Fruit fly (Drosophila melanogaster): Measurements from ENCODE around the gene Ugt304A1.

Ugt304A1 gene

DNA sequence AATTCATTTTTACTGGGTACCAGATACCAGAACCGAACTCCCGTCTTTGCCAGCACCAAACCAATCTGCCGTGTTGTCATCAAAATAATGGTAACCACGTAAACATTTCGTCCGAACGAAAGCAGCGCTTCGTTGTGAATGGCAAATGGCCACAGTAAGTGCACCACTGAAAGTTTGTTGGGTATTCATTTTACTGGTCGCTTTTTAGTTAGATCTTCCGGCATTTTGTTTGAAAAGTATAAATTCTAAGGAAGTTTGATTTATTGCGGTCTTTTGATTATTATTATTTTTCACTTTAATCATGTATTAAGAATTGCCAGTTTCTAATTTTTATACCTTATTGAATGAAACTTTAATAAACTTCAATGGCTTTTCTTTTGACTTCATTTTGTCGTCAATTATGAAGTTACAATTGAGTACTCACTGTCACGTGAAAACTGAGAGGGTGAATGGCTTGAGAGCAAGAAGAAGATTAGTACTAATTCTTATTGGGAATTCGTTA is 39.3 kb upstream of the Ugt304A1 start, which contains the start of gene ZnT86D (continued):
- no peak for TF ChIP-seq Max (GFP tag; optimal IDR thresholded peaks at IDR 0.05)
- no peak for TF ChIP-seq CG12236 (GFP tag; optimal IDR thresholded peaks at IDR 0.05)
- peak; percentile 70 for TF ChIP-seq B-H2 (GFP tag; optimal IDR thresholded peaks at IDR 0.05)
- peak; percentile 35 for TF ChIP-seq slp2 (GFP tag; optimal IDR thresholded peaks at IDR 0.05)
- TF ChIP-seq CG1233 (GFP tag; optimal IDR thresholded peaks at IDR 0.05), result peak; percentile 46
- TF ChIP-seq HmgZ (tag; optimal IDR thresholded peaks at IDR 0.05), result peak; percentile 74
- TF ChIP-seq Doc3 (GFP tag; IDR thresholded peaks at IDR 0.05; ENCODE audit: partially characterized antibody), result no peak
- TF ChIP-seq bsh (GFP tag; optimal IDR thresholded peaks at IDR 0.05), result peak in 1 of 2 experiments; percentile 46
- TF ChIP-seq grn (GFP tag; optimal IDR thresholded peaks at IDR 0.05), result no peak
- TF ChIP-seq CG7839 (tag; optimal IDR thresholded peaks at IDR 0.05), result peak; percentile 71
- TF ChIP-seq Lim3 (GFP tag; IDR thresholded peaks at IDR 0.05), result no peak
- peak; percentile 42 for TF ChIP-seq Mad (GFP tag; optimal IDR thresholded peaks at IDR 0.05)
- peak; percentile 69 for TF ChIP-seq shn (GFP tag; optimal IDR thresholded peaks at IDR 0.05)
- TF ChIP-seq CG33557 (GFP tag; optimal IDR thresholded peaks at IDR 0.05), result peak; percentile 55
- no peak for TF ChIP-seq da (GFP tag; optimal IDR thresholded peaks at IDR 0.05)
- peak; percentile 44 for TF ChIP-seq Dip3 (GFP tag; optimal IDR thresholded peaks at IDR 0.05)
- peak; percentile 98 for TF ChIP-seq row (GFP tag; IDR thresholded peaks at IDR 0.05)
- TF ChIP-seq CG32767 (GFP tag; IDR thresholded peaks at IDR 0.05), result no peak
- TF ChIP-seq CG2202 (tag; optimal IDR thresholded peaks at IDR 0.05), result no peak
- TF ChIP-seq ind (GFP tag; optimal IDR thresholded peaks at IDR 0.05), result peak; percentile 59
- TF ChIP-seq br (optimal IDR thresholded peaks at IDR 0.05), result no peak
- TF ChIP-seq CG15696 (tag; optimal IDR thresholded peaks at IDR 0.05), result peak; percentile 55
- TF ChIP-seq CG12744 (GFP tag; optimal IDR thresholded peaks at IDR 0.05), result peak; percentile 1
- TF ChIP-seq CG7372 (GFP tag; IDR thresholded peaks at IDR 0.05), result no peak
- no peak for TF ChIP-seq HmgD (GFP tag; optimal IDR thresholded peaks at IDR 0.05)
- TF ChIP-seq CG34224 (GFP tag; IDR thresholded peaks at IDR 0.05; ENCODE audit: partially characterized antibody), result no peak
- no peak for TF ChIP-seq CG7745 (tag; optimal IDR thresholded peaks at IDR 0.05)
- TF ChIP-seq kay (GFP tag; optimal IDR thresholded peaks at IDR 0.05), result peak; percentile 40
- TF ChIP-seq B-H1 (GFP tag; IDR thresholded peaks at IDR 0.05), result no peak
- TF ChIP-seq CG14860 (GFP tag; IDR thresholded peaks at IDR 0.05; ENCODE audit: partially characterized antibody), result no peak
- no peak; the same call in 1 of the 2 replicates for TF ChIP-seq Atf6 (GFP tag; IDR thresholded peaks at IDR 0.05)
- peak; percentile 46 for TF ChIP-seq Sry-δ (GFP tag; optimal IDR thresholded peaks at IDR 0.05)
- no peak for TF ChIP-seq jigr1 (GFP tag; IDR thresholded peaks at IDR 0.05)
- TF ChIP-seq h (optimal IDR thresholded peaks at IDR 0.05), result no peak
- TF ChIP-seq CG2712 (tag; optimal IDR thresholded peaks at IDR 0.05), result peak; percentile 78
- no peak for TF ChIP-seq CG3726 (GFP tag; IDR thresholded peaks at IDR 0.05)
- TF ChIP-seq CG34376 (GFP tag; optimal IDR thresholded peaks at IDR 0.05), result peak; percentile 67
- no peak for TF ChIP-seq abd-A (tag; optimal IDR thresholded peaks at IDR 0.05)
- peak; percentile 68 for TF ChIP-seq CG13775 (GFP tag; optimal IDR thresholded peaks at IDR 0.05)
- no peak for TF ChIP-seq Lhr (GFP tag; optimal IDR thresholded peaks at IDR 0.05)
- 0 out of 3 replicates have a peak, but pooled peaks have one; percentile 33 for TF ChIP-seq croc (GFP tag; conservative IDR thresholded peaks at IDR 0.05)
- TF ChIP-seq repo (GFP tag; optimal IDR thresholded peaks at IDR 0.05), result no peak
- TF ChIP-seq D19B (GFP tag; optimal IDR thresholded peaks at IDR 0.05), result peak; percentile 64
- no peak for TF ChIP-seq ftz-f1 (GFP tag; optimal IDR thresholded peaks at IDR 0.05)
- TF ChIP-seq dati (GFP tag; IDR thresholded peaks at IDR 0.05), result no peak
- TF ChIP-seq CG10209 (GFP tag; optimal IDR thresholded peaks at IDR 0.05), result peak; percentile 53
- TF ChIP-seq CG1647 (GFP tag; optimal IDR thresholded peaks at IDR 0.05), result peak; percentile 22
- no peak for TF ChIP-seq btn (GFP tag; optimal IDR thresholded peaks at IDR 0.05)
- peak; percentile 54 for TF ChIP-seq CG10267 (tag; optimal IDR thresholded peaks at IDR 0.05)
- TF ChIP-seq CG1603 (tag; optimal IDR thresholded peaks at IDR 0.05), result peak; percentile 26
- peak; percentile 60; the same call in 2 of the 3 replicates for TF ChIP-seq CG34422 (GFP tag; IDR thresholded peaks at IDR 0.05)
- peak; percentile 56; the same call in 1 of the 2 replicates for TF ChIP-seq lmd (GFP tag; IDR thresholded peaks at IDR 0.05)
